Fruit fly (Drosophila melanogaster): ENCODE results near the gene CG14262.

DNA sequence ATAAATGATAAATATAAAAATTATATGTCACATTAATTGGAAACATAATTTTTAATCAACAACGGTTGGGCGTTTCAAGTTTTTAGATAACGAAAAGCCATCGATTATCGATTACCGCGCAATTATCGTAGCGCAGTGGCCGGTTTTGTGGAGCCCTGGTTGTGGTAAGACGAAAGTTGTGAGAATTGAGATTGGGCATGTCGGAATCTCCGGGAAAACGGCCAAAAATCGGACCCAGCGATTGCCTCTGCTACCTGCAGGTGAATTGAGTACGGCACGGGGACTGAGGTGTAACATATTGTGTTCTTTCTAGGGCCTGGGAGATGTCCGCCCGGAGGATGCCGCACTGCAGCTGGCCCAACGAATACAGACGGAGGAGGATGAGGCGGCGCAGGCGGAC, 18.4 kb upstream of the CG14262 start, which contains the start of gene CG3368:
- no peak for TF ChIP-seq svp (GFP tag)
- TF ChIP-seq spab (GFP tag; optimal IDR thresholded peaks at IDR 0.05): no peak
- no peak for TF ChIP-seq Met (GFP tag; optimal IDR thresholded peaks at IDR 0.05)
- TF ChIP-seq CG11902 (GFP tag; optimal IDR thresholded peaks at IDR 0.05): no peak

Data from whole organism, prepupa.